Worm (Caenorhabditis elegans): ENCODE results near the gene ZK637.4.

The ZK637.4 gene

DNA sequence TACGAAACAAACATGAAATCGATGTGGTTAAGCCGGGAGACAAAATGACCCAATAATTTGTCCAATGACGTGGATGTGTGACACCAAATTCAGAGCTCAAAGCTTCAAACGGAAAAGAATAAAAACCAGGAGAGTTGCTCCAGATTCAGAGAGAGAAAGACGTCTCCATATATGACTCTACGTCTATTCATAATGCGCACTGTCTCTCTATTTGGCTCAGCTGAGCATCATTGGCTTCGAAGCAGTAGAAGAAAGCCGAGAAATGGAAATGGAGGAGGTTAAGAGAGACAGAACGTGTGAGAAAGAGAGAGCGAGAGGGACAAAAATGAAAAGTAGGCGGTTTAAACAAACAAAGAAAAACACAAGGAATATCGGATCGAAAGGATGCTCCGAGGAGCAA lies 7.3 kb upstream of the ZK637.4 start:
- TF ChIP-seq cebp-1 (GFP tag; IDR thresholded peaks at IDR 0.05) (no peak), cebp-1 (tag; optimal IDR thresholded peaks at IDR 0.05) (peak; percentile 70), Y53G8AR.9 (GFP tag; conservative IDR thresholded peaks at IDR 0.05) (no peak)

DNA sequence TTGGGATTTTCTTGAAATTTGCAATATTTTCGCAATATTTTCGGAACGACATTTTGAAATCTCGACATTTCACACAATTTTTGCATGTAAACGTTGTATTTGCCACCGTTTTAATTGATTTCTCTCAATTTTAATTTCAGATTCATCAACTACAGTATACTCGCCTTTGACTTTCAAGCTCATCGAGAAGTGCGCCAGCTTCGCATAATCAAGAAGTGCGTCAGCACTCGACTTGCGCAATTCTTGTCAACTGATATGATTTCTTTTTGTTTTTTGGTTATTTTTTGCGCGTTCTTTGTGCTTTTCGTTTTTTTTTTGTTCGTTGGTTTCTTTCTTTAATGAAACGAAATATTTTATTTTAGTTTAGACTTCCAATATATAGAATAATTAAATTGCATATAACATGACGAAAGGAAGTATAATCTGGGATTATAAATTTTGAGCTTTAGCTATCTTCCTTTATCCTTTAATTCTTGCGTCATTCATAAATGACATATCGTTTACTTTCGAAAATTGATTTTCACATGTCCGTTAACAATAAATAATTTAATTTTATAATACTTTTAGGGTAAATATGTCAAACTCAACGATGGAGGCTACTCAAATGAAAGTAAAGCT lies 6.3 kb upstream of the ZK637.4 start, which contains the start of gene famh-136:
TSS of gene famh-136 (plus strand) at position 568 of the 618 bp plus-strand sequence.
- TF ChIP-seq him-1 (tag; optimal IDR thresholded peaks at IDR 0.05), result peak; percentile 12
- TF ChIP-seq Y56A3A.18 (GFP tag; IDR thresholded peaks at IDR 0.05), result peak; percentile 30; the same call in 1 of the 2 replicates
- no peak for TF ChIP-seq rec-8 (tag; optimal IDR thresholded peaks at IDR 0.05)
- TF ChIP-seq lsl-1 (GFP tag; optimal IDR thresholded peaks at IDR 0.05), result peak; percentile 68
- TF ChIP-seq aptf-3 (GFP tag; IDR thresholded peaks at IDR 0.05), result no peak
- TF ChIP-seq rcor-1 (GFP tag; IDR thresholded peaks at IDR 0.05), result peak; percentile 72
- no peak for TF ChIP-seq ceh-79 (tag; optimal IDR thresholded peaks at IDR 0.05)
- TF ChIP-seq ama-1 (optimal IDR thresholded peaks at IDR 0.05), result no peak
- no peak for TF ChIP-seq ama-1 (GFP tag; optimal IDR thresholded peaks at IDR 0.05)
- peak; percentile 86 for TF ChIP-seq mcd-1 (GFP tag; IDR thresholded peaks at IDR 0.05)
- TF ChIP-seq tbp1 (GFP tag; optimal IDR thresholded peaks at IDR 0.05), result peak; percentile 66
- peak; percentile 91 for TF ChIP-seq nhr-80 (tag; optimal IDR thresholded peaks at IDR 0.05)
- TF ChIP-seq attf-3 (GFP tag; conservative IDR thresholded peaks at IDR 0.05), result peak; percentile 46; the same call in 1 of the 2 replicates
- TF ChIP-seq F22D6.2 (tag; optimal IDR thresholded peaks at IDR 0.05), result peak; percentile 67
- TF ChIP-seq snpc-1.1 (tag; optimal IDR thresholded peaks at IDR 0.05; ENCODE audit: insufficient read depth), result peak; percentile 51
- TF ChIP-seq Y79H2A.3 (GFP tag; conservative IDR thresholded peaks at IDR 0.05), result no peak
- TF ChIP-seq pbrm-1 (GFP tag; IDR thresholded peaks at IDR 0.05), result peak; percentile 87; the same call in 1 of the 2 replicates
- TF ChIP-seq chd-7 (tag; optimal IDR thresholded peaks at IDR 0.05), result no peak
- TF ChIP-seq ztf-28 (GFP tag; IDR thresholded peaks at IDR 0.05), result no peak
- peak in 2 of 3 experiments; percentile 9 to 83 for TF ChIP-seq lin-35 (GFP tag; optimal IDR thresholded peaks at IDR 0.05)
- no peak for TF ChIP-seq egl-18 (GFP tag; IDR thresholded peaks at IDR 0.05)
- TF ChIP-seq let-607 (tag; optimal IDR thresholded peaks at IDR 0.05), result peak; percentile 39 to 76
- peak; percentile 57 for TF ChIP-seq hmg-1.2 (GFP tag; IDR thresholded peaks at IDR 0.05)
- peak; percentile 87 for TF ChIP-seq K11D2.4 (GFP tag; IDR thresholded peaks at IDR 0.05)
- peak; percentile 54 for TF ChIP-seq madf-10 (tag; optimal IDR thresholded peaks at IDR 0.05)
- 0 out of 2 replicates have a peak, but pooled peaks have one; percentile 20 for TF ChIP-seq Y67H2A.10 (GFP tag; conservative IDR thresholded peaks at IDR 0.05)
- TF ChIP-seq C17E4.6 (GFP tag; IDR thresholded peaks at IDR 0.05), result 0 out of 2 replicates have a peak, but pooled peaks have one; percentile 26
- TF ChIP-seq egrh-3 (GFP tag; IDR thresholded peaks at IDR 0.05), result no peak
- no peak for TF ChIP-seq zfh-2 (GFP tag; conservative IDR thresholded peaks at IDR 0.05)
- TF ChIP-seq lsy-27 (tag; optimal IDR thresholded peaks at IDR 0.05; ENCODE audit: borderline replicate concordance, insufficient read depth), result no peak
- no peak for TF ChIP-seq zim-3 (tag; optimal IDR thresholded peaks at IDR 0.05)
- TF ChIP-seq lin-26 (GFP tag; IDR thresholded peaks at IDR 0.05), result no peak
- peak; percentile 5 for TF ChIP-seq T07F8.4 (tag; optimal IDR thresholded peaks at IDR 0.05)
- peak; percentile 84 for TF ChIP-seq madf-6 (GFP tag; IDR thresholded peaks at IDR 0.05)
- TF ChIP-seq tbx-9 (tag; optimal IDR thresholded peaks at IDR 0.05; ENCODE audit: borderline replicate concordance), result no peak
- peak; percentile 25; the same call in 1 of the 2 replicates for TF ChIP-seq ceh-91 (GFP tag; IDR thresholded peaks at IDR 0.05)
- no peak for TF ChIP-seq F52B5.7 (tag; optimal IDR thresholded peaks at IDR 0.05)
- no peak for TF ChIP-seq hmg-20 (GFP tag; IDR thresholded peaks at IDR 0.05)
- no peak for TF ChIP-seq sdz-38 (tag; optimal IDR thresholded peaks at IDR 0.05)
- TF ChIP-seq lin-54 (GFP tag; optimal IDR thresholded peaks at IDR 0.05), result peak; percentile 86
- TF ChIP-seq K12H6.12 (tag; optimal IDR thresholded peaks at IDR 0.05), result peak; percentile 48
- peak; percentile 61 for TF ChIP-seq repo-1 (tag; optimal IDR thresholded peaks at IDR 0.05)
- peak; percentile 80 for TF ChIP-seq nfyb-1 (GFP tag; IDR thresholded peaks at IDR 0.05)
